Worm (Caenorhabditis elegans) whole organism, L4/young adult: ENCODE measurements around the gene scl-20.

Source experiments
- W03F9.2 ChIP-seq: fragments of 150-350 bp; optimal IDR thresholded peaks from 2 replicates; lab custom pipeline; 2014; ENCODE audit warnings: missing biosample characterization, missing genetic modification characterization
- dao-5 ChIP-seq: sonication (generic microtip); optimal IDR thresholded peaks from 2 replicates; lab custom pipeline; 2016; ENCODE audit warnings: missing genotype, missing genetic modification characterization, moderate library complexity, missing compliant biosample characterization
- him-1 ChIP-seq: sonication (generic microtip); optimal IDR thresholded peaks from 2 replicates; lab custom pipeline; 2016; ENCODE audit warnings: missing genotype, missing genetic modification reagents, missing genetic modification characterization, missing compliant biosample characterization

- TF ChIP-seq him-1 (no peak), W03F9.2 (tag; lab: Kevin White, UChicago) (no peak), dao-5 (tag; lab: Kevin White, UChicago) (no peak)
Observed at ce11 chrV:18706063-18706620, 28.1 kb downstream of the scl-20 start, which contains the start of gene Y17D7C.1.
